Fruit fly (Drosophila melanogaster) whole organism, embryonic: ENCODE data around the gene CG12182.
A peak's percentile ranks its signal among the peaks of the same experiment; 100 is the strongest.

Experiments
- Asciz ChIP-seq: fragments of 200-800 bp; sonication (Bioruptor generic); optimal IDR thresholded peaks from 2 replicates; lab custom pipeline; 2017; ENCODE audit warnings: missing biosample characterization, mild to moderate bottlenecking, missing genetic modification characterization, missing genetic modification reagents
- B-H1 ChIP-seq: fragments of 200-800 bp; sonication (Bioruptor generic); IDR thresholded peaks from 3 replicates; pipeline ENCODE4 v1.3.6; 2022; ENCODE audit warnings: missing biosample characterization, missing genetic modification characterization
- Bdp1 ChIP-seq: fragments of 200-800 bp; sonication (Bioruptor generic); optimal IDR thresholded peaks from 3 replicates; lab custom pipeline; 2016; ENCODE audit warnings: missing biosample characterization, missing genetic modification characterization
- Bteb2 ChIP-seq: fragments of 200-800 bp; sonication (Bioruptor generic); optimal IDR thresholded peaks from 2 replicates; lab custom pipeline; 2016; ENCODE audit warnings: missing biosample characterization, missing genetic modification characterization
- CG10267 ChIP-seq: fragments of 200-800 bp; sonication (Bioruptor generic); optimal IDR thresholded peaks from 2 replicates; lab custom pipeline; 2018; ENCODE audit warnings: missing biosample characterization, mild to moderate bottlenecking, missing genetic modification characterization, moderate library complexity
- CG10274 ChIP-seq: fragments of 200-800 bp; sonication (Bioruptor generic); optimal IDR thresholded peaks from 3 replicates; lab custom pipeline; 2017; ENCODE audit warnings: missing biosample characterization, mild to moderate bottlenecking, missing genetic modification characterization
- CG11093 ChIP-seq: fragments of 200-800 bp; sonication (Bioruptor generic); IDR thresholded peaks from 3 replicates; pipeline ENCODE4 v1.3.6; 2022; ENCODE audit warnings: missing biosample characterization, missing genetic modification characterization
- CG11456 ChIP-seq: fragments of 200-800 bp; sonication (Bioruptor generic); IDR thresholded peaks from 3 replicates; pipeline ENCODE4 v1.3.6; 2022; ENCODE audit warnings: missing biosample characterization, missing genetic modification characterization
- CG11560 ChIP-seq: fragments of 200-800 bp; sonication (Bioruptor generic); IDR thresholded peaks from 3 replicates; pipeline ENCODE4 v1.3.6; 2022; ENCODE audit warnings: missing biosample characterization, missing genetic modification characterization
- CG12299 ChIP-seq: fragments of 200-800 bp; sonication (Bioruptor generic); optimal IDR thresholded peaks from 2 replicates; lab custom pipeline; 2018; ENCODE audit warnings: missing biosample characterization, mild to moderate bottlenecking, missing genetic modification characterization
- CG12659 ChIP-seq: fragments of 200-800 bp; sonication (Bioruptor generic); optimal IDR thresholded peaks from 3 replicates; lab custom pipeline; 2017; ENCODE audit warnings: mild to moderate bottlenecking, missing biosample characterization, missing genetic modification reagents, missing genetic modification characterization
- CG13775 ChIP-seq: fragments of 200-800 bp; sonication (Bioruptor generic); optimal IDR thresholded peaks from 3 replicates; lab custom pipeline; 2017; ENCODE audit warnings: missing biosample characterization, mild to moderate bottlenecking, missing genetic modification characterization
- CG14014 ChIP-seq: fragments of 200-800 bp; sonication (Bioruptor generic); IDR thresholded peaks from 2 replicates; pipeline ENCODE4 v1.3.6; 2022; ENCODE audit warnings: missing biosample characterization, missing genetic modification characterization
- CG14441 ChIP-seq: fragments of 200-800 bp; sonication (Bioruptor generic); IDR thresholded peaks from 2 replicates; pipeline ENCODE4 v1.3.6; 2022; ENCODE audit warnings: missing biosample characterization, missing genetic modification characterization
- CG17328 ChIP-seq: fragments of 200-800 bp; sonication (Bioruptor generic); IDR thresholded peaks from 2 replicates; pipeline ENCODE4 v1.3.6; 2022; ENCODE audit warnings: missing biosample characterization, missing genetic modification characterization
- CG2678 ChIP-seq: fragments of 200-800 bp; sonication (Bioruptor generic); optimal IDR thresholded peaks from 3 replicates; lab custom pipeline; 2019; ENCODE audit warnings: missing biosample characterization, mild to moderate bottlenecking, missing genetic modification characterization, moderate library complexity
- CG2712 ChIP-seq: fragments of 200-800 bp; optimal IDR thresholded peaks from 3 replicates; lab custom pipeline; 2019; ENCODE audit warnings: missing biosample characterization, mild to moderate bottlenecking, missing genetic modification characterization, moderate library complexity
- CG30403 ChIP-seq: fragments of 200-800 bp; sonication (Bioruptor generic); optimal IDR thresholded peaks from 3 replicates; lab custom pipeline; 2016; ENCODE audit warnings: missing biosample characterization, missing genetic modification characterization
- CG4282 ChIP-seq: fragments of 200-800 bp; sonication (Bioruptor generic); optimal IDR thresholded peaks from 2 replicates; lab custom pipeline; 2016; ENCODE audit warnings: missing biosample characterization, missing genetic modification characterization
- CG4730 ChIP-seq: fragments of 200-800 bp; sonication (Bioruptor generic); IDR thresholded peaks from 2 replicates; pipeline ENCODE4 v1.3.6; 2022; ENCODE audit warnings: missing biosample characterization, missing genetic modification characterization
- CG6689 ChIP-seq: fragments of 200-800 bp; sonication (Bioruptor generic); IDR thresholded peaks from 2 replicates; pipeline ENCODE4 v1.3.6; 2022; ENCODE audit warnings: missing biosample characterization, missing genetic modification characterization
- CG7745 ChIP-seq: fragments of 200-800 bp; sonication (Bioruptor generic); optimal IDR thresholded peaks from 2 replicates; lab custom pipeline; 2018; ENCODE audit warnings: missing biosample characterization, mild to moderate bottlenecking, missing genetic modification characterization, moderate library complexity
- CG8388 ChIP-seq: fragments of 200-800 bp; sonication (Bioruptor generic); optimal IDR thresholded peaks from 2 replicates; lab custom pipeline; 2019; ENCODE audit warnings: missing biosample characterization, mild to moderate bottlenecking, missing genetic modification characterization, moderate library complexity
- CG9727 ChIP-seq: fragments of 200-800 bp; sonication (Bioruptor generic); optimal IDR thresholded peaks from 3 replicates; lab custom pipeline; 2017; ENCODE audit warnings: missing biosample characterization, mild to moderate bottlenecking, missing genetic modification characterization
- Dek ChIP-seq: fragments of 200-800 bp; sonication (Bioruptor generic); optimal IDR thresholded peaks from 3 replicates; lab custom pipeline; 2019; ENCODE audit warnings: missing biosample characterization, mild to moderate bottlenecking, missing genetic modification characterization, moderate library complexity
- H2.0 ChIP-seq: fragments of 200-800 bp; sonication (Bioruptor generic); IDR thresholded peaks from 2 replicates; pipeline ENCODE4 v1.3.6; 2022; ENCODE audit warnings: missing biosample characterization, missing genetic modification characterization
- HHEX ChIP-seq: fragments of 200-800 bp; sonication (Bioruptor generic); optimal IDR thresholded peaks from 3 replicates; lab custom pipeline; 2017; ENCODE audit warnings: missing biosample characterization, mild to moderate bottlenecking, missing genetic modification characterization, missing genetic modification reagents
- Hsf ChIP-seq: fragments of 200-800 bp; sonication (Bioruptor generic); optimal IDR thresholded peaks from 3 replicates; lab custom pipeline; 2016; ENCODE audit warnings: missing biosample characterization, missing genetic modification characterization
- Ptx1 ChIP-seq: fragments of 200-800 bp; sonication (Bioruptor generic); IDR thresholded peaks from 2 replicates; pipeline ENCODE4 v1.3.6; 2022; ENCODE audit warnings: missing biosample characterization, missing genetic modification characterization
- Sin3A ChIP-seq: fragments of >200 bp; optimal IDR thresholded peaks from 2 replicates; lab custom pipeline; 2018
- Trl ChIP-seq, 3 experiments: fragments of >200 bp in 2 of 3; fragments of 200-800 bp in 1 of 3; sonication (Bioruptor generic) in 1 of 3; optimal IDR thresholded peaks; 2 replicates in 1 of 3; 3 replicates in 2 of 3; lab custom pipeline; 2016 to 2017; ENCODE audit warnings: missing biosample characterization in 1 of 3, missing genetic modification characterization in 1 of 3
- abd-A ChIP-seq: fragments of 200-800 bp; sonication (Bioruptor generic); optimal IDR thresholded peaks from 3 replicates; lab custom pipeline; 2019; ENCODE audit warnings: missing biosample characterization, mild to moderate bottlenecking, missing genetic modification characterization, moderate library complexity
- cas ChIP-seq: fragments of 200-800 bp; sonication (Bioruptor generic); IDR thresholded peaks from 2 replicates; pipeline ENCODE4 v1.3.6; 2022; ENCODE audit warnings: missing biosample characterization, missing genetic modification characterization
- corto ChIP-seq: fragments of 200-800 bp; sonication (Bioruptor generic); optimal IDR thresholded peaks from 2 replicates; lab custom pipeline; 2016; ENCODE audit warnings: missing biosample characterization, mild to moderate bottlenecking, missing genetic modification characterization, moderate library complexity
- dimm ChIP-seq: fragments of 200-800 bp; sonication (Bioruptor generic); IDR thresholded peaks from 2 replicates; pipeline ENCODE4 v1.3.6; 2022; ENCODE audit warnings: missing biosample characterization, missing genetic modification characterization
- ewg ChIP-seq: fragments of 200-800 bp; sonication (Bioruptor generic); optimal IDR thresholded peaks from 3 replicates; lab custom pipeline; 2017; ENCODE audit warnings: mild to moderate bottlenecking, missing biosample characterization, missing genetic modification reagents, missing genetic modification characterization
- gce ChIP-seq: fragments of 200-800 bp; sonication (Bioruptor generic); IDR thresholded peaks from 3 replicates; pipeline ENCODE4 v1.3.6; 2022; ENCODE audit warnings: missing biosample characterization, missing genetic modification characterization
- her ChIP-seq: fragments of 200-800 bp; sonication (Bioruptor generic); optimal IDR thresholded peaks from 2 replicates; lab custom pipeline; 2016; ENCODE audit warnings: missing biosample characterization, missing genetic modification characterization
- lmd ChIP-seq: fragments of 200-800 bp; sonication (Bioruptor generic); IDR thresholded peaks from 2 replicates; pipeline ENCODE4 v1.3.6; 2022; ENCODE audit warnings: missing biosample characterization, missing genetic modification characterization
- lola ChIP-seq, 3 experiments: fragments of >200 bp in 2 of 3; fragments of 200-800 bp in 1 of 3; sonication (Bioruptor generic) in 1 of 3; optimal IDR thresholded peaks; 2 replicates each; lab custom pipeline; 2017 to 2019; ENCODE audit warnings: missing biosample characterization in 3 of 3, missing genetic modification characterization in 3 of 3, mild to moderate bottlenecking in 1 of 3, moderate library complexity in 1 of 3
- org-1 ChIP-seq: fragments of 200-800 bp; sonication (Bioruptor generic); optimal IDR thresholded peaks from 2 replicates; lab custom pipeline; 2017; ENCODE audit warnings: missing biosample characterization, missing genetic modification characterization
- phol ChIP-seq: fragments of 200-800 bp; sonication (Bioruptor generic); optimal IDR thresholded peaks from 3 replicates; lab custom pipeline; 2018; ENCODE audit warnings: missing biosample characterization, mild to moderate bottlenecking, missing genetic modification characterization, moderate library complexity
- run ChIP-seq: fragments of 200-800 bp; sonication (Bioruptor generic); optimal IDR thresholded peaks from 3 replicates; lab custom pipeline; 2018; ENCODE audit warnings: missing biosample characterization, mild to moderate bottlenecking, missing genetic modification characterization
- sens-2 ChIP-seq: fragments of 200-800 bp; sonication (Bioruptor generic); IDR thresholded peaks from 2 replicates; pipeline ENCODE4 v1.3.6; 2022; ENCODE audit warnings: missing biosample characterization, missing genetic modification characterization
- slou ChIP-seq: fragments of 200-800 bp; sonication (Bioruptor generic); optimal IDR thresholded peaks from 3 replicates; lab custom pipeline; 2016; ENCODE audit warnings: missing biosample characterization, missing genetic modification characterization
- sna ChIP-seq: fragments of 200-800 bp; sonication (Bioruptor generic); IDR thresholded peaks from 2 replicates; pipeline ENCODE4 v1.3.6; 2022; ENCODE audit warnings: missing biosample characterization, missing genetic modification characterization; ENCODE audit not compliant: partially characterized antibody
- trh ChIP-seq: fragments of 200-800 bp; sonication (Bioruptor generic); optimal IDR thresholded peaks from 2 replicates; lab custom pipeline; 2016; ENCODE audit warnings: missing biosample characterization, missing genetic modification characterization
- unpg ChIP-seq: fragments of 200-800 bp; sonication (Bioruptor generic); optimal IDR thresholded peaks from 3 replicates; lab custom pipeline; 2018; ENCODE audit warnings: missing biosample characterization, mild to moderate bottlenecking, missing genetic modification characterization, moderate library complexity
- wek ChIP-seq: fragments of 200-800 bp; sonication (Bioruptor generic); optimal IDR thresholded peaks from 3 replicates; lab custom pipeline; 2018; ENCODE audit warnings: missing biosample characterization, mild to moderate bottlenecking, missing genetic modification characterization, moderate library complexity
- zen ChIP-seq: fragments of 200-800 bp; sonication (Bioruptor generic); optimal IDR thresholded peaks from 3 replicates; lab custom pipeline; 2018; ENCODE audit warnings: missing biosample characterization, mild to moderate bottlenecking, missing genetic modification characterization, moderate library complexity

CG12182 gene

DNA sequence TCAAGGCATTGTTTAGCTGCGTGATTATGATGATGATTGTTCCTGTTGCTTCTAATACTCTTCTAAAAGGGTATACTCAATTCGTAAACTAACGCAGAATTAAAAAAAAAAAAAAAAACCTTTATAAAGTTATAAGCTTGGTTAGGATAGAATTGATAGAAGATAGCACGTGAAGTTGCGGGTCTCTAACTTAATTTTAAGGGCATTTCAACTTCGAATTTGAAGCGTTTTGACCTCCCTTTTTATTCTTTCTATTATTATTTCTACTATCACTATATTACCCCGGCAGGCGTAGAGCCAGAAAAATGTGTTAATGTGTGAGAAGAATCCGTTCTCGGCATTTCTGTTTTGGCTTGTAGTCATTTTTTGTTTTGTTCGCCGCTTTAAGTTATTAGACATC, 20.6 kb downstream of the CG12182 start (continued):
- peak; percentile 27 for TF ChIP-seq HHEX
- TF ChIP-seq trh = no peak
- peak; percentile 27 for TF ChIP-seq Dek (tag; lab: Kevin White, UChicago)
- peak in 1 of 3 experiments; percentile 79 for TF ChIP-seq lola (GFP tag; optimal IDR thresholded peaks at IDR 0.05; lab: Kevin White, UChicago)
- peak; percentile 61 for TF ChIP-seq Asciz (GFP tag; lab: Kevin White, UChicago)
- TF ChIP-seq CG9727 (GFP tag; lab: Kevin White, UChicago) = peak; percentile 59
- TF ChIP-seq CG12659 (GFP tag; lab: Kevin White, UChicago) = peak; percentile 60
- TF ChIP-seq CG11560 (tag; lab: Robert Waterston, UW) = no peak
- TF ChIP-seq phol = peak; percentile 77
- TF ChIP-seq her (GFP tag; lab: Kevin White, UChicago) = no peak
- peak; percentile 56 for TF ChIP-seq CG6689 (GFP tag; lab: Robert Waterston, UW)
- TF ChIP-seq CG11093 = peak; percentile 59; the same call in 2 of the 3 replicates
- TF ChIP-seq CG4730 (GFP tag; lab: Robert Waterston, UW) = 0 out of 2 replicates have a peak, but pooled peaks have one; percentile 34
- peak; percentile 77 for TF ChIP-seq CG2712 (tag; lab: Kevin White, UChicago)
- no peak for TF ChIP-seq Bdp1
- TF ChIP-seq corto (GFP tag; lab: Kevin White, UChicago) = no peak
- peak; percentile 62 for TF ChIP-seq CG30403 (GFP tag; lab: Kevin White, UChicago)
- TF ChIP-seq CG17328 (GFP tag; lab: Robert Waterston, UW) = peak; percentile 74
- peak; percentile 64 for TF ChIP-seq CG8388 (GFP tag; lab: Kevin White, UChicago)
- TF ChIP-seq lmd (GFP tag; lab: Robert Waterston, UW) = peak; percentile 64
- TF ChIP-seq CG14014 = peak; percentile 49; the same call in 1 of the 2 replicates
- TF ChIP-seq CG10267 = peak; percentile 63
- TF ChIP-seq B-H1 (GFP tag; lab: Robert Waterston, UW) = peak; percentile 36; the same call in 2 of the 3 replicates
- peak; percentile 54 for TF ChIP-seq ewg (GFP tag; lab: Kevin White, UChicago)
- no peak for TF ChIP-seq cas (GFP tag; lab: Robert Waterston, UW)
- TF ChIP-seq run (tag; lab: Kevin White, UChicago) = no peak
- TF ChIP-seq sna (GFP tag; lab: Robert Waterston, UW) = no peak
- TF ChIP-seq org-1 (GFP tag; lab: Kevin White, UChicago) = peak; percentile 33
- no peak for TF ChIP-seq Sin3A (lab: Kevin White, UChicago)
- peak; percentile 64 for TF ChIP-seq CG14441 (GFP tag; lab: Robert Waterston, UW)
- peak; percentile 30; the same call in 1 of the 2 replicates for TF ChIP-seq dimm
- no peak for TF ChIP-seq wek (GFP tag; lab: Kevin White, UChicago)
- TF ChIP-seq CG10274 (GFP tag; lab: Kevin White, UChicago) = peak; percentile 29
- TF ChIP-seq CG13775 = peak; percentile 44
- TF ChIP-seq slou = no peak
- TF ChIP-seq Hsf (GFP tag; lab: Kevin White, UChicago) = peak; percentile 69
- peak; percentile 66 for TF ChIP-seq Ptx1 (GFP tag; lab: Robert Waterston, UW)
- TF ChIP-seq H2.0 = peak; percentile 65
- TF ChIP-seq abd-A (tag; lab: Kevin White, UChicago) = no peak
- peak; percentile 78 for TF ChIP-seq CG2678 (tag; lab: Kevin White, UChicago)
- TF ChIP-seq zen (tag; lab: Kevin White, UChicago) = peak; percentile 44
- TF ChIP-seq gce (GFP tag; lab: Robert Waterston, UW) = 0 out of 3 replicates have a peak, but pooled peaks have one; percentile 52
- peak; percentile 54; the same call in 1 of the 3 replicates for TF ChIP-seq CG11456 (GFP tag; lab: Robert Waterston, UW)
- TF ChIP-seq unpg (GFP tag; lab: Kevin White, UChicago) = peak; percentile 65
- TF ChIP-seq CG4282 = no peak
- TF ChIP-seq sens-2 = no peak
- TF ChIP-seq CG7745 = no peak
- TF ChIP-seq Bteb2 = peak; percentile 58
- TF ChIP-seq CG12299 = no peak
- no peak for TF ChIP-seq Trl (optimal IDR thresholded peaks at IDR 0.05; lab: Kevin White, UChicago)
- peak; percentile 14 for TF ChIP-seq Trl (GFP tag; optimal IDR thresholded peaks at IDR 0.05; lab: Kevin White, UChicago)
